Worm (Caenorhabditis elegans) whole organism, L3 larva: Measurements from ENCODE around the gene ZK632.11.

Source experiments
- R02D3.7 ChIP-seq: fragments of 150-350 bp; optimal IDR thresholded peaks from 2 replicates; lab custom pipeline; 2014; ENCODE audit warnings: missing biosample characterization, missing genetic modification characterization
- aly-2 ChIP-seq: fragments of 150-350 bp; optimal IDR thresholded peaks from 2 replicates; lab custom pipeline; 2014; ENCODE audit warnings: missing biosample characterization, missing genetic modification characterization
- elt-1 ChIP-seq: fragments of 150-350 bp; optimal IDR thresholded peaks from 2 replicates; lab custom pipeline; 2014; ENCODE audit warnings: missing biosample characterization, missing genetic modification characterization
- fos-1 ChIP-seq: fragments of 150-350 bp; optimal IDR thresholded peaks from 2 replicates; lab custom pipeline; 2014; ENCODE audit warnings: missing biosample characterization, missing genetic modification characterization
- nhr-76 ChIP-seq: fragments of 150-350 bp; sonication (generic microtip); optimal IDR thresholded peaks from 5 replicates; lab custom pipeline; 2014; ENCODE audit warnings: missing biosample characterization, missing genetic modification characterization
- snpc-4 ChIP-seq: fragments of 150-350 bp; optimal IDR thresholded peaks from 2 replicates; lab custom pipeline; 2014; ENCODE audit warnings: missing biosample characterization, missing genetic modification characterization

DNA sequence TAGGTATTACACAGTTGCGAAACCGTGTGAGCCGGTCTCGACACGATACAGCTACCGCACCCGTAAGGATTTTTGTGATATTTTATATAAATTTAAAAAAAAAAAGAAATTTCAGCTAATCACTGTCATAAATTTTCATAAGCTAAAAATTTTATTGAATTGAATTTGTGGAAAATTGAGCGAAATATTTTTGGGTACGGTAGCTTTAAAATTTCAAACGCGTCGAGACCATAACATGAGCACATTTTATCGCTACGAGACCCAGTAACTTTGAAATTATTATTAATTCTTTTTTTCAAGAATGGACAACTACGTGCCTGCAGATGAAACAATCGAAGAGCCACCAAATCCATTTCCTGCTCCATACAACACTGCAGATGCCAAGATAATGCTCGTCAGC, 14.6 kb upstream of the ZK632.11 start, which contains the start of gene ZK632.14:
- TF ChIP-seq snpc-4 (no peak), elt-1 (tag; lab: Kevin White, UChicago) (no peak), R02D3.7 (no peak), fos-1 (no peak), aly-2 (tag; lab: Kevin White, UChicago) (no peak), nhr-76 (tag; lab: Kevin White, UChicago) (no peak)
